Worm (Caenorhabditis elegans) whole organism, L4/young adult: ENCODE results near the gene bath-41.

Experiments
- W03F9.2 ChIP-seq: fragments of 150-350 bp; optimal IDR thresholded peaks from 2 replicates; lab custom pipeline; 2014; ENCODE audit warnings: missing biosample characterization, missing genetic modification characterization
- dao-5 ChIP-seq: sonication (generic microtip); optimal IDR thresholded peaks from 2 replicates; lab custom pipeline; 2016; ENCODE audit warnings: missing genotype, missing genetic modification characterization, moderate library complexity, missing compliant biosample characterization
- him-1 ChIP-seq: sonication (generic microtip); optimal IDR thresholded peaks from 2 replicates; lab custom pipeline; 2016; ENCODE audit warnings: missing genotype, missing genetic modification reagents, missing genetic modification characterization, missing compliant biosample characterization

DNA sequence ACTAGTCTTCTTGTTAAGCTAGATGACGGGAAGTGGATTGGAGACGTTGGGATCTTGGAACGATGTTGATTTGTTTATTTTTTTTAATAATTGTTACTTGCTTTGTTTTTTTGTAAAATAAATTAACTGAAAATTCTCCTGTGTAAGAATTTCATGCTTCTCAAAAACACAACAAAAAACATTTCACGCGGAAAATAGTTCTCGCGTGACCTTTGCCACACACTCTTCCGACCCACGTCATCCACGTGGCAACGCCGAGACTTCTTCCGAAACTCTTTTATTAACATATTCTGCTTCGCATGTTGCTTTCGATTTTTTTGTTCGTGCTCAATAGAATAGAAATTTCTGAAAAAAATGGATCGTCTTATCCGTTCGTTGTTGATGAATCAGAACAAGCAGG is 10.5 kb downstream of the bath-41 start, which contains the start of gene F37A4.5:
- TF ChIP-seq W03F9.2 (tag; lab: Kevin White, UChicago), result no peak
- no peak for TF ChIP-seq him-1
- TF ChIP-seq dao-5 (tag; lab: Kevin White, UChicago), result no peak
